Worm (Caenorhabditis elegans) whole organism, L4 larva: ENCODE data around the gene ceh-27.

Experiments used
- D1046.2 ChIP-seq: fragments of 200-800 bp; sonication (Bioruptor generic); IDR thresholded peaks from 2 replicates; pipeline ENCODE4 v1.3.6; 2022; ENCODE audit warnings: missing genetic modification characterization, missing compliant biosample characterization
- F26F4.8 ChIP-seq: fragments of 200-800 bp; sonication (Bioruptor generic); conservative IDR thresholded peaks from 2 replicates; pipeline ENCODE4 v1.3.6; 2022; ENCODE audit warnings: missing genetic modification characterization, missing compliant biosample characterization
- F44E2.7 ChIP-seq: fragments of 200-800 bp; sonication (Bioruptor generic); IDR thresholded peaks from 2 replicates; pipeline ENCODE4 v2.1.2; 2022; ENCODE audit warnings: missing genetic modification characterization, missing compliant biosample characterization
- F49E8.2 ChIP-seq: sonication (generic microtip); optimal IDR thresholded peaks from 2 replicates; lab custom pipeline; 2016; ENCODE audit warnings: missing compliant biosample characterization, mild to moderate bottlenecking, missing genetic modification characterization, borderline replicate concordance
- R02D3.7 ChIP-seq: fragments of 150-350 bp; sonication (generic microtip); optimal IDR thresholded peaks from 3 replicates; lab custom pipeline; 2014; ENCODE audit warnings: missing biosample characterization, missing genetic modification characterization
- T20F7.1 ChIP-seq: fragments of 200-800 bp; sonication (Bioruptor generic); optimal IDR thresholded peaks from 2 replicates; lab custom pipeline; 2018; ENCODE audit warnings: mild to moderate bottlenecking, missing genetic modification characterization, missing compliant biosample characterization
- Y105C5A.15 ChIP-seq: fragments of 200-800 bp; sonication (Bioruptor generic); IDR thresholded peaks from 2 replicates; pipeline ENCODE4 v1.3.6; 2022; ENCODE audit warnings: missing genetic modification characterization, missing compliant biosample characterization
- Y48G9A.11 ChIP-seq: fragments of 200-800 bp; sonication (Bioruptor generic); IDR thresholded peaks from 2 replicates; pipeline ENCODE4 v1.3.6; 2022; ENCODE audit warnings: missing genetic modification reagents, missing genetic modification characterization, missing compliant biosample characterization
- ZK546.5 ChIP-seq, 2 experiments: sonication (generic microtip); optimal IDR thresholded peaks; 2 replicates each; lab custom pipeline; 2017; ENCODE audit warnings: missing biosample characterization in 2 of 2, missing genetic modification characterization in 2 of 2
- aly-2 ChIP-seq: sonication (generic microtip); optimal IDR thresholded peaks from 2 replicates; lab custom pipeline; 2018; ENCODE audit warnings: missing biosample characterization, missing genetic modification characterization
- ama-1 ChIP-seq: fragments of 150-350 bp; optimal IDR thresholded peaks from 2 replicates; lab custom pipeline; 2014; ENCODE audit warnings: inconsistent platforms, mixed read lengths
- arid-1 ChIP-seq: fragments of 200-800 bp; sonication (Bioruptor generic); conservative IDR thresholded peaks from 2 replicates; pipeline ENCODE4 v1.3.6; 2022; ENCODE audit warnings: missing genetic modification reagents, missing genetic modification characterization, missing compliant biosample characterization
- ceh-20 ChIP-seq: fragments of 200-800 bp; sonication (Bioruptor generic); IDR thresholded peaks from 2 replicates; pipeline ENCODE4 v1.3.6; 2022; ENCODE audit warnings: missing genetic modification reagents, missing genetic modification characterization, missing compliant biosample characterization
- ceh-28 ChIP-seq: fragments of 150-350 bp; optimal IDR thresholded peaks from 2 replicates; lab custom pipeline; 2014; ENCODE audit warnings: missing biosample characterization, missing genetic modification reagents, missing genetic modification characterization
- ceh-44 ChIP-seq: fragments of 200-800 bp; sonication (Bioruptor generic); IDR thresholded peaks from 2 replicates; pipeline ENCODE4 v1.3.6; 2022; ENCODE audit warnings: missing genetic modification reagents, missing genetic modification characterization, missing compliant biosample characterization
- ceh-62 ChIP-seq: sonication (generic microtip); optimal IDR thresholded peaks from 2 replicates; lab custom pipeline; 2017; ENCODE audit warnings: missing biosample characterization, missing genetic modification characterization
- ces-1 ChIP-seq: fragments of 150-350 bp; sonication (generic microtip); optimal IDR thresholded peaks from 4 replicates; lab custom pipeline; 2014; ENCODE audit warnings: missing biosample characterization, missing genetic modification reagents, missing genetic modification characterization
- dpl-1 ChIP-seq: fragments of 150-350 bp; optimal IDR thresholded peaks from 2 replicates; lab custom pipeline; 2014; ENCODE audit warnings: missing biosample characterization, missing genetic modification reagents, missing genetic modification characterization
- duxl-1 ChIP-seq: sonication (generic microtip); optimal IDR thresholded peaks from 2 replicates; lab custom pipeline; 2016; ENCODE audit warnings: mild to moderate bottlenecking, missing genetic modification characterization, moderate library complexity, missing compliant biosample characterization; ENCODE audit not compliant: poor library complexity
- dve-1 ChIP-seq: sonication (generic microtip); optimal IDR thresholded peaks from 2 replicates; lab custom pipeline; 2017; ENCODE audit warnings: antibody characterized with exemption, mild to moderate bottlenecking, missing genetic modification characterization, missing compliant biosample characterization; ENCODE audit not compliant: insufficient read depth
- egl-27 ChIP-seq: sonication (generic microtip); optimal IDR thresholded peaks from 3 replicates; lab custom pipeline; 2017; ENCODE audit warnings: missing biosample characterization, missing genetic modification reagents, missing genetic modification characterization
- egl-43 ChIP-seq: fragments of 200-800 bp; sonication (Bioruptor generic); IDR thresholded peaks from 2 replicates; pipeline ENCODE4 v1.3.6; 2022; ENCODE audit warnings: missing genetic modification reagents, missing genetic modification characterization, missing compliant biosample characterization
- fkh-10 ChIP-seq: fragments of 150-350 bp; optimal IDR thresholded peaks from 2 replicates; lab custom pipeline; 2014; ENCODE audit warnings: missing biosample characterization, missing genetic modification reagents, missing genetic modification characterization
- gei-8 ChIP-seq: fragments of 200-800 bp; sonication (Bioruptor generic); optimal IDR thresholded peaks from 2 replicates; lab custom pipeline; 2018; ENCODE audit warnings: mild to moderate bottlenecking, missing genetic modification characterization, missing compliant biosample characterization
- hif-1 ChIP-seq, 2 experiments: sonication (generic microtip); optimal IDR thresholded peaks; 2 replicates each; lab custom pipeline; 2016 to 2017; ENCODE audit warnings: missing compliant biosample characterization in 2 of 2, missing genetic modification characterization in 2 of 2, missing genetic modification reagents in 2 of 2, missing genotype in 2 of 2, mild to moderate bottlenecking in 1 of 2
- hlh-11 ChIP-seq: fragments of 200-800 bp; sonication (Bioruptor generic); optimal IDR thresholded peaks from 2 replicates; lab custom pipeline; 2018; ENCODE audit warnings: mild to moderate bottlenecking, missing genetic modification characterization, missing compliant biosample characterization
- lim-7 ChIP-seq: fragments of 200-800 bp; sonication (Bioruptor generic); IDR thresholded peaks from 2 replicates; pipeline ENCODE4 v1.3.6; 2022; ENCODE audit warnings: missing genetic modification characterization, missing compliant biosample characterization
- lin-29 ChIP-seq: fragments of 200-800 bp; sonication (Bioruptor generic); IDR thresholded peaks from 2 replicates; pipeline ENCODE4 v1.3.6; 2022; ENCODE audit warnings: missing genetic modification reagents, missing genetic modification characterization, missing compliant biosample characterization
- lin-38 ChIP-seq: fragments of 200-800 bp; sonication (Bioruptor generic); IDR thresholded peaks from 2 replicates; pipeline ENCODE4 v1.3.6; 2022; ENCODE audit warnings: missing genetic modification reagents, missing genetic modification characterization, missing compliant biosample characterization
- lir-3 ChIP-seq: sonication (generic microtip); optimal IDR thresholded peaks from 2 replicates; lab custom pipeline; 2016; ENCODE audit warnings: mild to moderate bottlenecking, missing genetic modification characterization, missing compliant biosample characterization
- lsy-2 ChIP-seq, 2 experiments: fragments of 150-350 bp in 1 of 2; sonication (generic microtip) in 1 of 2; optimal IDR thresholded peaks; 2 replicates each; lab custom pipeline; 2014 to 2017; ENCODE audit warnings: missing biosample characterization in 2 of 2, missing genetic modification characterization in 2 of 2
- mdl-1 ChIP-seq, 2 experiments: fragments of 150-350 bp in 1 of 2; sonication (generic microtip) in 1 of 2; optimal IDR thresholded peaks; 2 replicates each; lab custom pipeline; 2014 to 2017; ENCODE audit warnings: missing biosample characterization in 2 of 2, missing genetic modification characterization in 2 of 2
- mxl-2 ChIP-seq: fragments of 200-800 bp; sonication (Bioruptor generic); conservative IDR thresholded peaks from 2 replicates; pipeline ENCODE4 v1.3.6; 2022; ENCODE audit warnings: missing genetic modification reagents, missing genetic modification characterization, missing compliant biosample characterization
- nhr-102 ChIP-seq: sonication (generic microtip); optimal IDR thresholded peaks from 2 replicates; lab custom pipeline; 2016; ENCODE audit warnings: mild to moderate bottlenecking, missing genetic modification characterization, moderate library complexity, missing compliant biosample characterization
- nhr-11 ChIP-seq: fragments of 150-350 bp; optimal IDR thresholded peaks from 2 replicates; lab custom pipeline; 2014; ENCODE audit warnings: missing biosample characterization, missing genetic modification characterization
- nhr-111 ChIP-seq: fragments of 200-800 bp; sonication (Bioruptor generic); optimal IDR thresholded peaks from 2 replicates; lab custom pipeline; 2018; ENCODE audit warnings: mild to moderate bottlenecking, missing genetic modification characterization, missing compliant biosample characterization
- nhr-28 ChIP-seq: fragments of 150-350 bp; optimal IDR thresholded peaks from 2 replicates; lab custom pipeline; 2014; ENCODE audit warnings: missing biosample characterization, missing genetic modification characterization
- nhr-41 ChIP-seq: fragments of 200-800 bp; sonication (Bioruptor generic); IDR thresholded peaks from 2 replicates; pipeline ENCODE4 v1.3.6; 2022; ENCODE audit warnings: missing genetic modification reagents, missing genetic modification characterization, missing compliant biosample characterization
- nhr-76 ChIP-seq: fragments of 150-350 bp; optimal IDR thresholded peaks from 2 replicates; lab custom pipeline; 2014; ENCODE audit warnings: missing biosample characterization, missing genetic modification characterization
- pqm-1 ChIP-seq: sonication (generic microtip); optimal IDR thresholded peaks from 2 replicates; lab custom pipeline; 2017; ENCODE audit warnings: missing biosample characterization, missing genetic modification characterization
- rbr-2 ChIP-seq: sonication (generic microtip); optimal IDR thresholded peaks from 2 replicates; lab custom pipeline; 2016; ENCODE audit warnings: missing genotype, missing genetic modification characterization, missing compliant biosample characterization
- sdz-12 ChIP-seq: fragments of 200-800 bp; sonication (Bioruptor generic); optimal IDR thresholded peaks from 2 replicates; lab custom pipeline; 2018; ENCODE audit warnings: mild to moderate bottlenecking, missing genetic modification characterization, missing compliant biosample characterization
- skn-1 ChIP-seq: fragments of 150-350 bp; optimal IDR thresholded peaks from 2 replicates; lab custom pipeline; 2014; ENCODE audit warnings: missing biosample characterization, missing genetic modification characterization
- snpc-1.2 ChIP-seq: fragments of 200-800 bp; sonication (Bioruptor generic); IDR thresholded peaks from 2 replicates; pipeline ENCODE4 v1.3.6; 2022; ENCODE audit warnings: missing genetic modification reagents, missing genetic modification characterization, missing compliant biosample characterization
- spr-3 ChIP-seq: fragments of 200-800 bp; sonication (Bioruptor generic); optimal IDR thresholded peaks from 2 replicates; lab custom pipeline; 2018; ENCODE audit warnings: mild to moderate bottlenecking, missing genetic modification characterization, missing compliant biosample characterization
- tag-97 ChIP-seq: fragments of 200-800 bp; sonication (Bioruptor generic); IDR thresholded peaks from 2 replicates; pipeline ENCODE4 v1.3.6; 2022; ENCODE audit warnings: missing genetic modification characterization, missing compliant biosample characterization
- tra-1 ChIP-seq: fragments of 200-800 bp; sonication (Bioruptor generic); IDR thresholded peaks from 2 replicates; pipeline ENCODE4 v1.3.6; 2022; ENCODE audit warnings: missing genetic modification reagents, missing genetic modification characterization, missing compliant biosample characterization
- unc-130 ChIP-seq: sonication (generic microtip); optimal IDR thresholded peaks from 2 replicates; lab custom pipeline; 2016; ENCODE audit warnings: missing genetic modification reagents, missing genetic modification characterization, missing compliant biosample characterization
- unc-39 ChIP-seq: sonication (generic microtip); optimal IDR thresholded peaks from 2 replicates; lab custom pipeline; 2017; ENCODE audit warnings: missing biosample characterization, missing genetic modification characterization
- zag-1 ChIP-seq: fragments of 150-350 bp; optimal IDR thresholded peaks from 2 replicates; lab custom pipeline; 2014; ENCODE audit warnings: missing biosample characterization, missing genetic modification characterization
- zip-11 ChIP-seq: fragments of 200-800 bp; sonication (Bioruptor generic); IDR thresholded peaks from 2 replicates; pipeline ENCODE4 v1.3.6; 2022; ENCODE audit warnings: missing genetic modification characterization, missing compliant biosample characterization
- ztf-7 ChIP-seq: fragments of 150-350 bp; optimal IDR thresholded peaks from 2 replicates; lab custom pipeline; 2014; ENCODE audit warnings: missing biosample characterization, missing genetic modification characterization

ceh-27 gene

ce11 chrV:11641298-11641787 lies 23.6 kb downstream of the ceh-27 start (continued):
- no peak for TF ChIP-seq lin-29 (GFP tag; lab: Robert Waterston, UW)
- TF ChIP-seq skn-1 (tag; lab: Kevin White, UChicago) = no peak
- TF ChIP-seq ceh-44 (GFP tag; lab: Robert Waterston, UW) = no peak
- no peak for TF ChIP-seq unc-130
- TF ChIP-seq pqm-1 (tag; lab: Kevin White, UChicago) = no peak
- no peak for TF ChIP-seq ceh-62 (tag; lab: Kevin White, UChicago)
- peak; percentile 61; the same call in 1 of the 2 replicates for TF ChIP-seq egl-43 (GFP tag; lab: Robert Waterston, UW)
- TF ChIP-seq nhr-102 (tag; lab: Kevin White, UChicago) = no peak
- TF ChIP-seq gei-8 (GFP tag; lab: Kevin White, UChicago) = no peak
- TF ChIP-seq arid-1 (GFP tag; lab: Robert Waterston, UW) = no peak; the same call in 1 of the 2 replicates
- peak in 1 of 2 experiments; percentile 40 for TF ChIP-seq hif-1 (tag; optimal IDR thresholded peaks at IDR 0.05; lab: Kevin White, UChicago)
- no peak for TF ChIP-seq egl-27 (tag; lab: Kevin White, UChicago)
- TF ChIP-seq D1046.2 (GFP tag; lab: Robert Waterston, UW) = no peak
- no peak for TF ChIP-seq Y105C5A.15 (GFP tag; lab: Robert Waterston, UW)
- no peak for TF ChIP-seq tag-97 (GFP tag; lab: Robert Waterston, UW)
- no peak for TF ChIP-seq aly-2 (tag; lab: Kevin White, UChicago)
- no peak for TF ChIP-seq mxl-2
- TF ChIP-seq lim-7 (GFP tag; lab: Robert Waterston, UW) = no peak
- no peak for TF ChIP-seq dve-1 (tag; lab: Kevin White, UChicago)
- no peak for TF ChIP-seq ztf-7
- TF ChIP-seq ceh-28 (tag; lab: Kevin White, UChicago) = no peak
- TF ChIP-seq nhr-11 (tag; lab: Kevin White, UChicago) = no peak
- TF ChIP-seq unc-39 (tag; lab: Kevin White, UChicago) = no peak
- TF ChIP-seq nhr-28 (tag; lab: Kevin White, UChicago) = no peak
- no peak for TF ChIP-seq duxl-1 (tag; lab: Kevin White, UChicago)
- TF ChIP-seq hlh-11 = peak; percentile 30
- TF ChIP-seq tra-1 (GFP tag; lab: Robert Waterston, UW) = peak; percentile 52; the same call in 1 of the 2 replicates
- no peak for TF ChIP-seq snpc-1.2 (GFP tag; lab: Robert Waterston, UW)
- TF ChIP-seq F26F4.8 = no peak
- TF ChIP-seq zip-11 = no peak
- no peak for TF ChIP-seq nhr-111 (GFP tag; lab: Kevin White, UChicago)
- no peak for TF ChIP-seq nhr-41 (GFP tag; lab: Robert Waterston, UW)
- peak in 1 of 2 experiments; percentile 74 for TF ChIP-seq mdl-1 (tag; optimal IDR thresholded peaks at IDR 0.05; lab: Kevin White, UChicago)
- no peak for TF ChIP-seq ZK546.5 (tag; optimal IDR thresholded peaks at IDR 0.05; lab: Kevin White, UChicago)
- no peak for TF ChIP-seq nhr-76 (tag; lab: Kevin White, UChicago)
- peak; percentile 41 for TF ChIP-seq fkh-10 (GFP tag; lab: Kevin White, UChicago)
- no peak for TF ChIP-seq T20F7.1 (GFP tag; lab: Kevin White, UChicago)
- TF ChIP-seq R02D3.7 = no peak
- TF ChIP-seq ama-1 (lab: Kevin White, UChicago) = no peak
- TF ChIP-seq F49E8.2 (tag; lab: Kevin White, UChicago) = no peak
- no peak for TF ChIP-seq lir-3 (tag; lab: Kevin White, UChicago)
- no peak for TF ChIP-seq sdz-12 (GFP tag; lab: Kevin White, UChicago)
- TF ChIP-seq spr-3 (GFP tag; lab: Kevin White, UChicago) = no peak
- TF ChIP-seq lin-38 (GFP tag; lab: Robert Waterston, UW) = no peak
- TF ChIP-seq ces-1 (GFP tag; lab: Kevin White, UChicago) = peak; percentile 44
- TF ChIP-seq F44E2.7 (GFP tag; lab: Robert Waterston, UW) = no peak
- no peak for TF ChIP-seq zag-1 (tag; lab: Kevin White, UChicago)
- no peak for TF ChIP-seq ceh-20 (GFP tag; lab: Robert Waterston, UW)
- TF ChIP-seq rbr-2 (tag; lab: Kevin White, UChicago) = peak; percentile 76
- TF ChIP-seq dpl-1 (GFP tag; lab: Kevin White, UChicago) = no peak
- TF ChIP-seq lsy-2 (tag; optimal IDR thresholded peaks at IDR 0.05; lab: Kevin White, UChicago) = peak; percentile 45 to 60
- TF ChIP-seq Y48G9A.11 = no peak
